Worm (Caenorhabditis elegans): ENCODE measurements around the gene mca-3.

DNA sequence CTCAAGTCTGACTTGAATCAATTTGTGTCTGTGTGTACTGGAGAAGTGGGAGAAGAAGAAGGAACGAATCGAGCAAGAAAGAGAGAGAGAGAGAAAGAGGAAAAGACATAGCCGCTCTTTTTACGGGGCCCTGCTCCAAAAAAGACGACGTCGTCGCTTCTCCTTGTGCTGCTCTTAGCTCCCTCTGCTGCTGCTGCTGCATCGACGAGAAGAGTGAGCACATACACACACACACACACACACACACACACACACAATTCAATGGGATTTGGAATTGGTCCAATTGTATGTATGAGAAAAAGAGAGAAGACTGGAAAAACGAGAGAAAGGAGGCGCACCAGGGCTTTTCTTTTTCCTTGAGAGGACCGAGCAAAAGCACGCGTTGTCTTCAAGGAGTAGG is 2.1 kb upstream of the mca-3 start:
- peak; percentile 82 for TF ChIP-seq him-1 (tag; optimal IDR thresholded peaks at IDR 0.05)
- no peak for TF ChIP-seq dao-5 (tag; optimal IDR thresholded peaks at IDR 0.05)
- TF ChIP-seq W03F9.2 (tag; optimal IDR thresholded peaks at IDR 0.05) = no peak
